Worm (Caenorhabditis elegans) whole organism, mixed stage, embryonic: ENCODE measurements around the gene C54F6.6.

Source experiments
- M03D4.4 ChIP-seq: sonication (generic microtip); optimal IDR thresholded peaks from 2 replicates; lab custom pipeline; 2017; ENCODE audit warnings: mild to moderate bottlenecking, missing genetic modification characterization, missing compliant biosample characterization
- bed-3 ChIP-seq: fragments of 200-800 bp; sonication (Bioruptor generic); optimal IDR thresholded peaks from 3 replicates; lab custom pipeline; 2018; ENCODE audit warnings: mild to moderate bottlenecking, missing genetic modification characterization, moderate library complexity, missing compliant biosample characterization
- blmp-1 ChIP-seq: fragments of 150-350 bp; optimal IDR thresholded peaks from 2 replicates; lab custom pipeline; 2014; ENCODE audit warnings: missing biosample characterization, missing genetic modification characterization
- ceh-39 ChIP-seq: fragments of 150-350 bp; optimal IDR thresholded peaks from 2 replicates; lab custom pipeline; 2014; ENCODE audit warnings: missing biosample characterization, missing genetic modification characterization
- ceh-43 ChIP-seq: fragments of 200-800 bp; sonication (Bioruptor generic); optimal IDR thresholded peaks from 2 replicates; lab custom pipeline; 2018; ENCODE audit warnings: mild to moderate bottlenecking, missing genetic modification characterization, moderate library complexity, missing compliant biosample characterization
- ceh-83 ChIP-seq: fragments of 200-800 bp; sonication (Bioruptor generic); optimal IDR thresholded peaks from 2 replicates; lab custom pipeline; 2018; ENCODE audit warnings: mild to moderate bottlenecking, missing genetic modification characterization, missing compliant biosample characterization
- ces-1 ChIP-seq: fragments of 150-350 bp; optimal IDR thresholded peaks from 2 replicates; lab custom pipeline; 2014; ENCODE audit warnings: missing biosample characterization, missing genetic modification reagents, missing genetic modification characterization
- drap-1 ChIP-seq: fragments of 200-800 bp; sonication (Bioruptor generic); optimal IDR thresholded peaks from 3 replicates; lab custom pipeline; 2018; ENCODE audit warnings: mild to moderate bottlenecking, missing genetic modification characterization, missing compliant biosample characterization
- elt-1 ChIP-seq: sonication (generic microtip); optimal IDR thresholded peaks from 2 replicates; lab custom pipeline; 2017; ENCODE audit warnings: missing genetic modification characterization, mild to moderate bottlenecking, missing compliant biosample characterization, antibody characterized with exemption, moderate library complexity, borderline replicate concordance; ENCODE audit not compliant: insufficient read depth
- elt-3 ChIP-seq: fragments of 150-350 bp; optimal IDR thresholded peaks from 2 replicates; lab custom pipeline; 2014; ENCODE audit warnings: missing biosample characterization, missing genetic modification characterization
- flh-1 ChIP-seq: fragments of 200-800 bp; sonication (Bioruptor generic); optimal IDR thresholded peaks from 2 replicates; lab custom pipeline; 2018; ENCODE audit warnings: mild to moderate bottlenecking, missing genetic modification characterization, moderate library complexity, missing compliant biosample characterization
- ham-2 ChIP-seq: fragments of 200-800 bp; sonication (Bioruptor generic); optimal IDR thresholded peaks from 2 replicates; lab custom pipeline; 2018; ENCODE audit warnings: mild to moderate bottlenecking, missing genetic modification characterization, missing compliant biosample characterization
- hlh-1 ChIP-seq: fragments of 150-350 bp; optimal IDR thresholded peaks from 2 replicates; lab custom pipeline; 2014; ENCODE audit warnings: missing biosample characterization, missing genetic modification reagents, missing genetic modification characterization
- lin-13 ChIP-seq: fragments of 150-350 bp; optimal IDR thresholded peaks from 2 replicates; lab custom pipeline; 2014; ENCODE audit warnings: missing biosample characterization, missing genetic modification characterization
- lin-32 ChIP-seq: fragments of 200-800 bp; sonication (Bioruptor generic); optimal IDR thresholded peaks from 2 replicates; lab custom pipeline; 2018; ENCODE audit warnings: mild to moderate bottlenecking, missing genetic modification characterization, missing compliant biosample characterization
- lsy-2 ChIP-seq: fragments of 150-350 bp; optimal IDR thresholded peaks from 2 replicates; lab custom pipeline; 2014; ENCODE audit warnings: missing biosample characterization, missing genetic modification characterization
- mab-5 ChIP-seq: fragments of 150-350 bp; optimal IDR thresholded peaks from 2 replicates; lab custom pipeline; 2014; ENCODE audit warnings: missing biosample characterization, missing genetic modification characterization
- mep-1 ChIP-seq: fragments of 150-350 bp; optimal IDR thresholded peaks from 2 replicates; lab custom pipeline; 2017; ENCODE audit warnings: missing biosample characterization, missing genetic modification reagents, missing genetic modification characterization, inconsistent platforms
- mls-2 ChIP-seq: sonication (generic microtip); optimal IDR thresholded peaks from 2 replicates; lab custom pipeline; 2016; ENCODE audit warnings: mild to moderate bottlenecking, missing genetic modification characterization, moderate library complexity, missing compliant biosample characterization
- nhr-12 ChIP-seq: fragments of 150-350 bp; optimal IDR thresholded peaks from 2 replicates; lab custom pipeline; 2014; ENCODE audit warnings: missing biosample characterization, missing genetic modification characterization
- nhr-2 ChIP-seq: fragments of 150-350 bp; optimal IDR thresholded peaks from 2 replicates; lab custom pipeline; 2014; ENCODE audit warnings: missing biosample characterization, missing genetic modification characterization
- nhr-237 ChIP-seq: fragments of 150-350 bp; optimal IDR thresholded peaks from 2 replicates; lab custom pipeline; 2014; ENCODE audit warnings: missing biosample characterization, missing genetic modification characterization
- nhr-28 ChIP-seq: fragments of 150-350 bp; optimal IDR thresholded peaks from 2 replicates; lab custom pipeline; 2014; ENCODE audit warnings: missing biosample characterization, missing genetic modification characterization
- nhr-76 ChIP-seq: sonication (generic microtip); optimal IDR thresholded peaks from 2 replicates; lab custom pipeline; 2017; ENCODE audit warnings: missing biosample characterization, missing genetic modification characterization
- pha-4 ChIP-seq: fragments of 150-350 bp; optimal IDR thresholded peaks from 2 replicates; lab custom pipeline; 2018; ENCODE audit warnings: missing biosample characterization, missing genetic modification reagents, missing genetic modification characterization
- sem-2 ChIP-seq: fragments of 200-800 bp; sonication (Bioruptor generic); optimal IDR thresholded peaks from 2 replicates; lab custom pipeline; 2018; ENCODE audit warnings: mild to moderate bottlenecking, missing genetic modification characterization, missing compliant biosample characterization
- snpc-4 ChIP-seq: fragments of 150-350 bp; optimal IDR thresholded peaks from 2 replicates; lab custom pipeline; 2014; ENCODE audit warnings: missing biosample characterization, missing genetic modification characterization
- sptf-1 ChIP-seq: sonication (generic microtip); optimal IDR thresholded peaks from 2 replicates; lab custom pipeline; 2017; ENCODE audit warnings: mild to moderate bottlenecking, missing genetic modification characterization, moderate library complexity, missing compliant biosample characterization
- tbx-8 ChIP-seq: fragments of 200-800 bp; sonication (Bioruptor generic); optimal IDR thresholded peaks from 2 replicates; lab custom pipeline; 2018; ENCODE audit warnings: mild to moderate bottlenecking, missing genetic modification characterization, moderate library complexity, missing compliant biosample characterization
- unc-120 ChIP-seq: sonication (generic microtip); optimal IDR thresholded peaks from 2 replicates; lab custom pipeline; 2017; ENCODE audit warnings: missing genetic modification characterization, missing compliant biosample characterization; ENCODE audit not compliant: poor library complexity, severe bottlenecking
- unc-39 ChIP-seq: fragments of 150-350 bp; optimal IDR thresholded peaks from 2 replicates; lab custom pipeline; 2014; ENCODE audit warnings: missing biosample characterization, missing genetic modification characterization
- unc-62 ChIP-seq: fragments of 150-350 bp; optimal IDR thresholded peaks from 2 replicates; lab custom pipeline; 2014; ENCODE audit warnings: missing biosample characterization, missing genetic modification reagents, missing genetic modification characterization
- zip-8 ChIP-seq: fragments of 150-350 bp; optimal IDR thresholded peaks from 2 replicates; lab custom pipeline; 2014; ENCODE audit warnings: missing biosample characterization, missing genetic modification characterization
- ztf-11 ChIP-seq: fragments of 150-350 bp; optimal IDR thresholded peaks from 2 replicates; lab custom pipeline; 2014; ENCODE audit warnings: missing biosample characterization, missing genetic modification characterization

Gene C54F6.6

DNA sequence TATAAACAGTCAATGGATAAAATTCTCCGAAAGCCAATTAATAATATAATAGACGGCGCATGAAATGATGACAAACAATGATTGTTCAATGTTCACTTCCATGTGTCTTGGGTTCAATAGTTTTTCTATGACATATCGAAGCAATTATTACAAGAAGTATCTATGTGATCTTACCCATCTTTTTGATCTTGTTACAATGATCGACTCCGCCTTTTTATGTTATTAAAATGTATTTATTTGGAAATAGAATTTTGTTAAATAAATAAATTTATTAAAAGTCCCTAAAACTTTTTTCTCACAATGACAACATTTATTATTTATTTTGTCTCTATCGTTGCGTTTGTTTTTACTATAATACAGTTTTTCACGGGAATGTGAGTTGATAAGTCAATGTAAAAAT, 6.3 kb downstream of the C54F6.6 start, which contains the start of gene swt-2:
Gene swt-2 (plus strand): TSS at position 301 of the 400 bp plus-strand sequence.
- TF ChIP-seq tbx-8 (GFP tag; lab: Kevin White, UChicago): no peak
- TF ChIP-seq M03D4.4: no peak
- TF ChIP-seq nhr-237 (tag; lab: Kevin White, UChicago): no peak
- TF ChIP-seq ceh-39 (tag; lab: Kevin White, UChicago): no peak
- no peak for TF ChIP-seq unc-120 (tag; lab: Kevin White, UChicago)
- no peak for TF ChIP-seq bed-3 (GFP tag; lab: Kevin White, UChicago)
- TF ChIP-seq drap-1 (GFP tag; lab: Kevin White, UChicago): no peak
- no peak for TF ChIP-seq sptf-1 (tag; lab: Kevin White, UChicago)
- no peak for TF ChIP-seq mls-2
- no peak for TF ChIP-seq nhr-12
- no peak for TF ChIP-seq unc-62
- no peak for TF ChIP-seq nhr-28 (tag; lab: Kevin White, UChicago)
- TF ChIP-seq pha-4: no peak
- TF ChIP-seq ztf-11 (tag; lab: Kevin White, UChicago): no peak
- no peak for TF ChIP-seq snpc-4 (tag; lab: Kevin White, UChicago)
- no peak for TF ChIP-seq nhr-76 (tag; lab: Kevin White, UChicago)
- no peak for TF ChIP-seq ces-1 (GFP tag; lab: Kevin White, UChicago)
- no peak for TF ChIP-seq ham-2
- TF ChIP-seq, all 35 proteins: peak for 0

DNA sequence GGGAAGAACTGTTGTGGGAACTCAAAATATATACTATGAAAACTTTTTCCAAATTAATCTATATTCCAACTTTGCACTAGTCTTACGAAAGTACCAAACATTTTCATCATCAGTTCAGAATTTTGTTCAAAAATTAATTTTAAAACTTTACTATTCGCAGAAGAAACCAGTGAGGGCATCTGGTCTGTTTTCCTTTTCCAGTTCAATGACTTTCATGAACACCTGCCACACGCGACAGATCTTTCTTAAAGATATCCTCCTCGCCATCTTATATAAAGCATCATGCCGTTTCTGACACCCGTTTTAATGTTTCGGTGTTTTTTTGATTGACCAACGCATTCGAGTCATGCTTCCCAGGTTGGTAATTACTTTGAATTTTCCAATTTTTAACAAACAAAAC, 9.5 kb downstream of the C54F6.6 start, which contains the start of gene C54F6.3:
Gene C54F6.3 (plus strand): TSS at position 301 of the 400 bp plus-strand sequence.
- TF ChIP-seq ceh-39 (tag; lab: Kevin White, UChicago) (no peak), snpc-4 (tag; lab: Kevin White, UChicago) (no peak), nhr-237 (tag; lab: Kevin White, UChicago) (no peak), nhr-2 (tag; lab: Kevin White, UChicago) (no peak), mls-2 (no peak), elt-3 (no peak), M03D4.4 (no peak), pha-4 (no peak), blmp-1 (no peak), nhr-12 (no peak), flh-1 (GFP tag; lab: Kevin White, UChicago) (no peak), lsy-2 (tag; lab: Kevin White, UChicago) (no peak), ham-2 (no peak), zip-8 (tag; lab: Kevin White, UChicago) (no peak), unc-62 (no peak), hlh-1 (no peak), nhr-76 (tag; lab: Kevin White, UChicago) (no peak)

DNA sequence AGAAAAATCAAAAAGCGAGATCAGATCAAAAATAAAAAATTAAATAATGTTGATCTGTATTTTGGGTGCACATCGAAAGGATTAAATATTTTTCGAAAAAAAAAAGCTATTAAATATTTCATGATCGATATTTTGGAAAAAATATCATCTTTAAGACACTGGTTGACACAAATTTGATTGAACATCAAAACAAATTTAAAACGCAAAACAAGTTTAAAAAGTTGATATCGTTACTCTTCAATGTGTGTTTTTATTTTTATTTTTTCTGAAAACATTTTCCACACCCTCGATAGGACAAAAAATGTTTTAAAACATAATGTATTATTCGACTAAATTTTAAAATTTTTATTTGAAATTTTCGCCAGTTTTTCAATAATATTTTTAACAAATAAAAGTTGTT, 14.5 kb downstream of the C54F6.6 start, which contains the start of gene C54F6.12:
Gene C54F6.12 (minus strand): TSS at position 101 of the 400 bp plus-strand sequence.
- TF ChIP-seq mab-5 (no peak), nhr-237 (tag; lab: Kevin White, UChicago) (no peak), M03D4.4 (no peak), snpc-4 (tag; lab: Kevin White, UChicago) (no peak), ham-2 (no peak), nhr-76 (tag; lab: Kevin White, UChicago) (no peak), ceh-43 (GFP tag; lab: Kevin White, UChicago) (no peak), hlh-1 (no peak), unc-120 (tag; lab: Kevin White, UChicago) (no peak), mls-2 (no peak), lin-13 (no peak), blmp-1 (no peak), pha-4 (no peak), flh-1 (GFP tag; lab: Kevin White, UChicago) (no peak), ceh-83 (no peak), sem-2 (no peak), elt-3 (no peak), bed-3 (GFP tag; lab: Kevin White, UChicago) (no peak)
- TF ChIP-seq, all 35 proteins: peak for 0

DNA sequence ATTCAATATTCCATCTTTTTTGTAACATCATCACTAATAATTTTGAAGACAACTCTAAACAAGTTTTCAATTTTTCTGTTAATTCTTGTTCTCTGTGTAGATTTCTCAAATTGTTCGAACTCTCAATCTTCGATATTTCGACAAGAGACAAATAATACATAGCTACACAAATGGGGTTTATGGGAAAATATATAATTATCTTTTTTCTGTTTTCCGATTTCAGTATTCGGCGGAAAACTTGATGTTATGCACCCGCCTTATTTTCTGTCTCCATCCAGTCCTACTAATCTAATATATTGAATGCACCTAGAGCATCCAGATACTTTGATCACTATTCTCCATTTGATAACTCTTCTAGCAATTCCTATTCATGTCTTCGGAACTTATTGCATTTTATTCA, 15.5 kb downstream of the C54F6.6 start, which contains the start of gene srh-268:
Gene srh-268 (plus strand): TSS at position 301 of the 400 bp plus-strand sequence.
- TF ChIP-seq mep-1 (tag; lab: Kevin White, UChicago): no peak
- TF ChIP-seq ceh-83: no peak
- no peak for TF ChIP-seq unc-39
- no peak for TF ChIP-seq mls-2
- TF ChIP-seq zip-8 (tag; lab: Kevin White, UChicago): no peak
- TF ChIP-seq snpc-4 (tag; lab: Kevin White, UChicago): no peak
- TF ChIP-seq nhr-76 (tag; lab: Kevin White, UChicago): no peak
- TF ChIP-seq unc-62: no peak
- TF ChIP-seq blmp-1: no peak
- TF ChIP-seq ztf-11 (tag; lab: Kevin White, UChicago): no peak
- TF ChIP-seq lsy-2 (tag; lab: Kevin White, UChicago): no peak
- no peak for TF ChIP-seq sem-2
- TF ChIP-seq pha-4: no peak
- no peak for TF ChIP-seq ceh-43 (GFP tag; lab: Kevin White, UChicago)
- TF ChIP-seq flh-1 (GFP tag; lab: Kevin White, UChicago): no peak
- no peak for TF ChIP-seq lin-32 (GFP tag; lab: Kevin White, UChicago)
- no peak for TF ChIP-seq M03D4.4
- no peak for TF ChIP-seq lin-13
- TF ChIP-seq elt-1 (tag; lab: Kevin White, UChicago): no peak
- no peak for TF ChIP-seq ces-1 (GFP tag; lab: Kevin White, UChicago)
- TF ChIP-seq, all 35 proteins: peak for 0
